Fruit fly (Drosophila melanogaster): Measurements from ENCODE around the gene Afti.

Gene Afti

DNA sequence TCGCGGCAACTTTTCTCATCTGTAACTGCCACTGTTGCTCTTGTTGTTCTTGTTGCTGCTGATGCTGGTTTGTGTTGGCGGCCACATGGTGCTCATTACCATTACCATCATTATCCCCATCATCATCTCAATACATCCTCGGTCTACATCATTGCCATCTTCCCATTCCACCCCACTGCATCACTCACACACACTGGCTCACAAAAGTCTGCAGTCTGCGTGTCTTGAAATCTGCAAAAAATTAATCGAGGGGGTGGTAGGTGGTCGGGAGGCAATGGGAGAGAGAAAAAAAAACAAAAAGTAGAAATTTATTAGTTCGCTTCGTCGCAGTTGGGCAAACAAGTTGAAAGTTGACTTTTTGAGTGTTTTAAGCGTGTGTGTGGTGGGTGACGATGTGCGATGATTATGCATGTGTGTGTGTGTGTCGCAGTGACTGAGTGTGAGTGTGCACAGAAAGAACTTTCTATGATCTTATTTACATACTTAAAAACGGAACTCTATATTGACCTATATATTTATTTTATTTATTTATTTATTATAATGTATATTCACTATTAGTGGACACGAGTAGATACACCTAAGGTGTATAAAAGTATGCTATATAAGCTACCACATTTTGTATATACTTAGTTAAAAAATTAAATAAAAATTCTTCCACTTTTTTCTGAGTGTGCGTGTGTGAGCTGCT, 47.0 kb downstream of the Afti start (continued):
- TF ChIP-seq kah (GFP tag; optimal IDR thresholded peaks at IDR 0.05) = no peak
- TF ChIP-seq CG15269 (tag; optimal IDR thresholded peaks at IDR 0.05) = peak; percentile 40
- TF ChIP-seq CG12391 (tag; optimal IDR thresholded peaks at IDR 0.05) = peak; percentile 11
- TF ChIP-seq cwo (GFP tag; optimal IDR thresholded peaks at IDR 0.05) = peak; percentile 38
- TF ChIP-seq bcd (GFP tag; optimal IDR thresholded peaks at IDR 0.05) = peak; percentile 0
- no peak for TF ChIP-seq CG33213 (GFP tag; optimal IDR thresholded peaks at IDR 0.05)
- no peak for TF ChIP-seq CG1647 (GFP tag; optimal IDR thresholded peaks at IDR 0.05)
- no peak for TF ChIP-seq CG7987 (GFP tag; optimal IDR thresholded peaks at IDR 0.05)
- peak; percentile 17 for TF ChIP-seq CG15601 (tag; optimal IDR thresholded peaks at IDR 0.05)
- TF ChIP-seq Rx (GFP tag; IDR thresholded peaks at IDR 0.05) = no peak
- no peak for TF ChIP-seq Tbp (GFP tag; optimal IDR thresholded peaks at IDR 0.05)
- TF ChIP-seq ato (GFP tag; IDR thresholded peaks at IDR 0.05; ENCODE audit: partially characterized antibody) = no peak
- TF ChIP-seq seq (GFP tag; IDR thresholded peaks at IDR 0.05) = no peak
- no peak for TF ChIP-seq CG8944 (GFP tag; optimal IDR thresholded peaks at IDR 0.05)
- TF ChIP-seq CG2116 (GFP tag; optimal IDR thresholded peaks at IDR 0.05) = no peak
- no peak for TF ChIP-seq Adf1 (GFP tag; IDR thresholded peaks at IDR 0.05)
- no peak for TF ChIP-seq CG43689 (GFP tag; IDR thresholded peaks at IDR 0.05)
- TF ChIP-seq h (optimal IDR thresholded peaks at IDR 0.05) = no peak
- no peak for TF ChIP-seq CG14014 (GFP tag; IDR thresholded peaks at IDR 0.05)
- TF ChIP-seq aop (GFP tag; IDR thresholded peaks at IDR 0.05) = no peak
- TF ChIP-seq grau (tag; optimal IDR thresholded peaks at IDR 0.05) = peak; percentile 51
- TF ChIP-seq CG11504 (tag; optimal IDR thresholded peaks at IDR 0.05) = peak; percentile 62
- no peak for TF ChIP-seq CG10654 (GFP tag; optimal IDR thresholded peaks at IDR 0.05)
- TF ChIP-seq CG31388 (GFP tag; optimal IDR thresholded peaks at IDR 0.05) = no peak
- TF ChIP-seq NfI (GFP tag; optimal IDR thresholded peaks at IDR 0.05) = no peak
- no peak for TF ChIP-seq gfzf (GFP tag; optimal IDR thresholded peaks at IDR 0.05)
- no peak for TF ChIP-seq tin (GFP tag; optimal IDR thresholded peaks at IDR 0.05)
- no peak for TF ChIP-seq CG16813 (GFP tag; IDR thresholded peaks at IDR 0.05; ENCODE audit: partially characterized antibody)
- TF ChIP-seq gro (GFP tag; optimal IDR thresholded peaks at IDR 0.05) = no peak
- no peak for TF ChIP-seq sd (tag; optimal IDR thresholded peaks at IDR 0.05)
- TF ChIP-seq B-H1 (GFP tag; IDR thresholded peaks at IDR 0.05) = no peak
- no peak for TF ChIP-seq mld (GFP tag; IDR thresholded peaks at IDR 0.05; ENCODE audit: partially characterized antibody)
- TF ChIP-seq jing (GFP tag; optimal IDR thresholded peaks at IDR 0.05) = no peak
- TF ChIP-seq sisA (GFP tag; IDR thresholded peaks at IDR 0.05) = peak; percentile 10; the same call in 1 of the 2 replicates
- TF ChIP-seq Hmx (GFP tag; optimal IDR thresholded peaks at IDR 0.05) = no peak
- TF ChIP-seq CG8388 (GFP tag; optimal IDR thresholded peaks at IDR 0.05) = peak; percentile 94
- no peak for TF ChIP-seq ro (GFP tag; IDR thresholded peaks at IDR 0.05)
- TF ChIP-seq CG2712 (tag; optimal IDR thresholded peaks at IDR 0.05) = peak; percentile 58
- TF ChIP-seq Fer1 (GFP tag; optimal IDR thresholded peaks at IDR 0.05) = peak; percentile 42
- TF ChIP-seq CG11695 (GFP tag; IDR thresholded peaks at IDR 0.05) = 0 out of 3 replicates have a peak, but pooled peaks have one; percentile 33
- no peak for TF ChIP-seq CG6765 (GFP tag; optimal IDR thresholded peaks at IDR 0.05)
- TF ChIP-seq Hr39 (optimal IDR thresholded peaks at IDR 0.05) = no peak
- no peak for TF ChIP-seq oc (tag; optimal IDR thresholded peaks at IDR 0.05)
- no peak for TF ChIP-seq CG30020 (tag; optimal IDR thresholded peaks at IDR 0.05)
- no peak for TF ChIP-seq luna (GFP tag; optimal IDR thresholded peaks at IDR 0.05)
- peak; percentile 19 for TF ChIP-seq CG12299 (tag; optimal IDR thresholded peaks at IDR 0.05)
- no peak for TF ChIP-seq CG2120 (GFP tag; optimal IDR thresholded peaks at IDR 0.05)
- no peak for TF ChIP-seq jigr1 (GFP tag; IDR thresholded peaks at IDR 0.05)
- no peak for TF ChIP-seq CG14860 (GFP tag; IDR thresholded peaks at IDR 0.05; ENCODE audit: partially characterized antibody)
- 0 out of 2 replicates have a peak, but pooled peaks have one; percentile 41 for TF ChIP-seq Drgx (GFP tag; IDR thresholded peaks at IDR 0.05)
- no peak for TF ChIP-seq CrebB (tag; optimal IDR thresholded peaks at IDR 0.05)

Data from whole organism, embryonic.